Fruit fly (Drosophila melanogaster): Measurements from ENCODE around the gene PIG-Wb.

DNA sequence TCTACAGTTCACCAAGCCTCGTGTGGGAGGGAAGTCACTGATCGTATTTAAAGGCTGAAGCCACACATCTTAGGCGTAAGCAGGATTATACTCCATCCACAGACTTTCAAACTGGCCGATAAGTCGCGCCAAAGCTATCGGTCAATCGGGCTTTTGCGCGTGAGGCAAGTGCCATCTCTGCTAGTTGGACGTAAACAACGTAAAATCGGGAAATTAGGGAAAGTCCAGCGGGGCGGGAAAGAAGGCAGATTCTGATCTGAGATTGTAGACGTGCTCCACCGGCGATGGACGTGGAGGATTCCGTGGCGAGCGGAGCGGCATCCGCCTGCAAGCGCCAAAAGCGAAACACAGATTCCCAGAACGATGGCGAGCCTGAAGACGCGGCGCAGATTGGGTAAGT is 18.2 kb upstream of the PIG-Wb start, which contains the start of gene CG8001:
- no peak for TF ChIP-seq pdm3 (GFP tag; optimal IDR thresholded peaks at IDR 0.05)
- no peak for TF ChIP-seq CG8119 (GFP tag; IDR thresholded peaks at IDR 0.05)
- no peak for TF ChIP-seq Sox102F (GFP tag; optimal IDR thresholded peaks at IDR 0.05)
- TF ChIP-seq eg (GFP tag; IDR thresholded peaks at IDR 0.05), result no peak
- TF ChIP-seq Lpt (GFP tag; optimal IDR thresholded peaks at IDR 0.05), result no peak
- TF ChIP-seq CG6792 (GFP tag; optimal IDR thresholded peaks at IDR 0.05), result no peak
- no peak for TF ChIP-seq CG3919 (GFP tag; optimal IDR thresholded peaks at IDR 0.05)
